Worm (Caenorhabditis elegans) whole organism, mixed stage, embryonic: Measurements from ENCODE around the gene srh-5.

Experiments used
- M03D4.4 ChIP-seq: sonication (generic microtip); optimal IDR thresholded peaks from 2 replicates; lab custom pipeline; 2017; ENCODE audit warnings: mild to moderate bottlenecking, missing genetic modification characterization, missing compliant biosample characterization
- bed-3 ChIP-seq: fragments of 200-800 bp; sonication (Bioruptor generic); optimal IDR thresholded peaks from 3 replicates; lab custom pipeline; 2018; ENCODE audit warnings: mild to moderate bottlenecking, missing genetic modification characterization, moderate library complexity, missing compliant biosample characterization
- ceh-39 ChIP-seq: fragments of 150-350 bp; optimal IDR thresholded peaks from 2 replicates; lab custom pipeline; 2014; ENCODE audit warnings: missing biosample characterization, missing genetic modification characterization
- ceh-43 ChIP-seq: fragments of 200-800 bp; sonication (Bioruptor generic); optimal IDR thresholded peaks from 2 replicates; lab custom pipeline; 2018; ENCODE audit warnings: mild to moderate bottlenecking, missing genetic modification characterization, moderate library complexity, missing compliant biosample characterization
- ces-1 ChIP-seq: fragments of 150-350 bp; optimal IDR thresholded peaks from 2 replicates; lab custom pipeline; 2014; ENCODE audit warnings: missing biosample characterization, missing genetic modification reagents, missing genetic modification characterization
- cnd-1 ChIP-seq: fragments of 200-800 bp; sonication (Bioruptor generic); optimal IDR thresholded peaks from 2 replicates; lab custom pipeline; 2018; ENCODE audit warnings: mild to moderate bottlenecking, missing genetic modification characterization, missing compliant biosample characterization
- drap-1 ChIP-seq: fragments of 200-800 bp; sonication (Bioruptor generic); optimal IDR thresholded peaks from 3 replicates; lab custom pipeline; 2018; ENCODE audit warnings: mild to moderate bottlenecking, missing genetic modification characterization, missing compliant biosample characterization
- ham-2 ChIP-seq: fragments of 200-800 bp; sonication (Bioruptor generic); optimal IDR thresholded peaks from 2 replicates; lab custom pipeline; 2018; ENCODE audit warnings: mild to moderate bottlenecking, missing genetic modification characterization, missing compliant biosample characterization
- hlh-1 ChIP-seq: fragments of 150-350 bp; optimal IDR thresholded peaks from 2 replicates; lab custom pipeline; 2014; ENCODE audit warnings: missing biosample characterization, missing genetic modification reagents, missing genetic modification characterization
- lin-13 ChIP-seq: fragments of 150-350 bp; optimal IDR thresholded peaks from 2 replicates; lab custom pipeline; 2014; ENCODE audit warnings: missing biosample characterization, missing genetic modification characterization
- lin-32 ChIP-seq: fragments of 200-800 bp; sonication (Bioruptor generic); optimal IDR thresholded peaks from 2 replicates; lab custom pipeline; 2018; ENCODE audit warnings: mild to moderate bottlenecking, missing genetic modification characterization, missing compliant biosample characterization
- lsy-2 ChIP-seq: fragments of 150-350 bp; optimal IDR thresholded peaks from 2 replicates; lab custom pipeline; 2014; ENCODE audit warnings: missing biosample characterization, missing genetic modification characterization
- mab-5 ChIP-seq: fragments of 150-350 bp; optimal IDR thresholded peaks from 2 replicates; lab custom pipeline; 2014; ENCODE audit warnings: missing biosample characterization, missing genetic modification characterization
- mep-1 ChIP-seq: fragments of 150-350 bp; optimal IDR thresholded peaks from 2 replicates; lab custom pipeline; 2017; ENCODE audit warnings: missing biosample characterization, missing genetic modification reagents, missing genetic modification characterization, inconsistent platforms
- mls-2 ChIP-seq: sonication (generic microtip); optimal IDR thresholded peaks from 2 replicates; lab custom pipeline; 2016; ENCODE audit warnings: mild to moderate bottlenecking, missing genetic modification characterization, moderate library complexity, missing compliant biosample characterization
- nhr-12 ChIP-seq: fragments of 150-350 bp; optimal IDR thresholded peaks from 2 replicates; lab custom pipeline; 2014; ENCODE audit warnings: missing biosample characterization, missing genetic modification characterization
- nhr-2 ChIP-seq: fragments of 150-350 bp; optimal IDR thresholded peaks from 2 replicates; lab custom pipeline; 2014; ENCODE audit warnings: missing biosample characterization, missing genetic modification characterization
- nhr-237 ChIP-seq: fragments of 150-350 bp; optimal IDR thresholded peaks from 2 replicates; lab custom pipeline; 2014; ENCODE audit warnings: missing biosample characterization, missing genetic modification characterization
- nhr-28 ChIP-seq: fragments of 150-350 bp; optimal IDR thresholded peaks from 2 replicates; lab custom pipeline; 2014; ENCODE audit warnings: missing biosample characterization, missing genetic modification characterization
- pha-4 ChIP-seq: fragments of 150-350 bp; optimal IDR thresholded peaks from 2 replicates; lab custom pipeline; 2018; ENCODE audit warnings: missing biosample characterization, missing genetic modification reagents, missing genetic modification characterization
- sem-2 ChIP-seq: fragments of 200-800 bp; sonication (Bioruptor generic); optimal IDR thresholded peaks from 2 replicates; lab custom pipeline; 2018; ENCODE audit warnings: mild to moderate bottlenecking, missing genetic modification characterization, missing compliant biosample characterization
- snpc-4 ChIP-seq: fragments of 150-350 bp; optimal IDR thresholded peaks from 2 replicates; lab custom pipeline; 2014; ENCODE audit warnings: missing biosample characterization, missing genetic modification characterization
- tbx-8 ChIP-seq: fragments of 200-800 bp; sonication (Bioruptor generic); optimal IDR thresholded peaks from 2 replicates; lab custom pipeline; 2018; ENCODE audit warnings: mild to moderate bottlenecking, missing genetic modification characterization, moderate library complexity, missing compliant biosample characterization
- unc-39 ChIP-seq: fragments of 150-350 bp; optimal IDR thresholded peaks from 2 replicates; lab custom pipeline; 2014; ENCODE audit warnings: missing biosample characterization, missing genetic modification characterization
- unc-62 ChIP-seq: fragments of 150-350 bp; optimal IDR thresholded peaks from 2 replicates; lab custom pipeline; 2014; ENCODE audit warnings: missing biosample characterization, missing genetic modification reagents, missing genetic modification characterization
- zip-8 ChIP-seq: fragments of 150-350 bp; optimal IDR thresholded peaks from 2 replicates; lab custom pipeline; 2014; ENCODE audit warnings: missing biosample characterization, missing genetic modification characterization
- ztf-11 ChIP-seq: fragments of 150-350 bp; optimal IDR thresholded peaks from 2 replicates; lab custom pipeline; 2014; ENCODE audit warnings: missing biosample characterization, missing genetic modification characterization

srh-5 gene

ce11 chrV:1716892-1717291 lies 31.5 kb downstream of the srh-5 start, which contains the start of gene srw-103:
TSS of gene srw-103 (plus strand) at chrV:1717192.
- TF ChIP-seq nhr-2 (tag; lab: Kevin White, UChicago) (no peak), bed-3 (GFP tag; lab: Kevin White, UChicago) (no peak), lin-32 (GFP tag; lab: Kevin White, UChicago) (no peak), hlh-1 (tag; lab: Kevin White, UChicago) (no peak), pha-4 (tag; lab: Kevin White, UChicago) (no peak), nhr-237 (tag; lab: Kevin White, UChicago) (no peak)

- TF ChIP-seq tbx-8 (GFP tag; lab: Kevin White, UChicago): no peak
- no peak for TF ChIP-seq zip-8
- TF ChIP-seq nhr-237 (tag; lab: Kevin White, UChicago): no peak
- TF ChIP-seq lin-13 (tag; lab: Kevin White, UChicago): no peak
- no peak for TF ChIP-seq sem-2 (GFP tag; lab: Kevin White, UChicago)
- no peak for TF ChIP-seq M03D4.4 (tag; lab: Kevin White, UChicago)
These were observed 32.8 kb downstream of the srh-5 start for ce11 chrV:1718232-1718631.

ce11 chrV:1719927-1720326 lies 34.5 kb downstream of the srh-5 start, which contains the start of gene srw-102:
TSS of gene srw-102 (plus strand) at chrV:1720227.
- TF ChIP-seq ceh-43 (GFP tag; lab: Kevin White, UChicago) (no peak), mab-5 (tag; lab: Kevin White, UChicago) (no peak)

- TF ChIP-seq ztf-11 (tag; lab: Kevin White, UChicago) (no peak), ham-2 (GFP tag; lab: Kevin White, UChicago) (no peak), hlh-1 (tag; lab: Kevin White, UChicago) (no peak), unc-62 (GFP tag; lab: Kevin White, UChicago) (no peak), tbx-8 (GFP tag; lab: Kevin White, UChicago) (no peak), mep-1 (tag; lab: Kevin White, UChicago) (no peak), sem-2 (GFP tag; lab: Kevin White, UChicago) (no peak), unc-39 (no peak), lin-13 (tag; lab: Kevin White, UChicago) (no peak), nhr-28 (tag; lab: Kevin White, UChicago) (no peak), zip-8 (no peak), pha-4 (tag; lab: Kevin White, UChicago) (no peak), lsy-2 (no peak)
These were observed 36.5 kb downstream of the srh-5 start, which contains the start of gene srw-101 for ce11 chrV:1721966-1722365. TSS of gene srw-101 (plus strand) at chrV:1722266.

- TF ChIP-seq snpc-4: no peak
- no peak for TF ChIP-seq mls-2 (tag; lab: Kevin White, UChicago)
- no peak for TF ChIP-seq lin-32 (GFP tag; lab: Kevin White, UChicago)
- TF ChIP-seq ces-1: no peak
- TF ChIP-seq M03D4.4 (tag; lab: Kevin White, UChicago): no peak
- TF ChIP-seq nhr-12 (tag; lab: Kevin White, UChicago): no peak
- no peak for TF ChIP-seq mab-5 (tag; lab: Kevin White, UChicago)
- TF ChIP-seq cnd-1 (tag; lab: Kevin White, UChicago): no peak
- TF ChIP-seq zip-8: no peak
- no peak for TF ChIP-seq drap-1 (GFP tag; lab: Kevin White, UChicago)
- TF ChIP-seq tbx-8 (GFP tag; lab: Kevin White, UChicago): no peak
- TF ChIP-seq, all 35 proteins: peak for 0
These were observed 39.9 kb downstream of the srh-5 start, which contains the start of gene sri-27 for ce11 chrV:1725353-1725752. TSS of gene sri-27 (plus strand) at chrV:1725653.

ce11 chrV:1731918-1732317 lies 46.5 kb downstream of the srh-5 start, which contains the start of gene gst-21:
TSS of gene gst-21 (minus strand) at chrV:1732018.
- TF ChIP-seq lin-13 (tag; lab: Kevin White, UChicago) (no peak), hlh-1 (tag; lab: Kevin White, UChicago) (no peak), pha-4 (tag; lab: Kevin White, UChicago) (no peak), mep-1 (tag; lab: Kevin White, UChicago) (no peak), tbx-8 (GFP tag; lab: Kevin White, UChicago) (no peak), zip-8 (no peak), ceh-39 (tag; lab: Kevin White, UChicago) (no peak), nhr-237 (tag; lab: Kevin White, UChicago) (no peak), mls-2 (tag; lab: Kevin White, UChicago) (no peak), lin-32 (GFP tag; lab: Kevin White, UChicago) (no peak), ham-2 (GFP tag; lab: Kevin White, UChicago) (no peak)
